Worm (Caenorhabditis elegans) whole organism, L4 larva: ENCODE data around the gene ZK1240.9.
A peak's percentile ranks its signal among the peaks of the same experiment; 100 is the strongest.

Experiments used
- D1046.2 ChIP-seq: fragments of 200-800 bp; sonication (Bioruptor generic); IDR thresholded peaks from 2 replicates; pipeline ENCODE4 v1.3.6; 2022; ENCODE audit warnings: missing genetic modification characterization, missing compliant biosample characterization
- F49E8.2 ChIP-seq: sonication (generic microtip); optimal IDR thresholded peaks from 2 replicates; lab custom pipeline; 2016; ENCODE audit warnings: missing compliant biosample characterization, mild to moderate bottlenecking, missing genetic modification characterization, borderline replicate concordance
- T26A8.4 ChIP-seq: fragments of 200-800 bp; sonication (Bioruptor generic); IDR thresholded peaks from 2 replicates; pipeline ENCODE4 v1.3.6; 2022; ENCODE audit warnings: missing genetic modification characterization, missing compliant biosample characterization
- Y5F2A.4 ChIP-seq: fragments of 200-800 bp; sonication (Bioruptor generic); optimal IDR thresholded peaks from 2 replicates; lab custom pipeline; 2018; ENCODE audit warnings: mild to moderate bottlenecking, missing genetic modification characterization, missing compliant biosample characterization
- Y75B8A.6 ChIP-seq: fragments of 200-800 bp; sonication (Bioruptor generic); IDR thresholded peaks from 2 replicates; pipeline ENCODE4 v1.3.6; 2022; ENCODE audit warnings: missing genetic modification reagents, missing genetic modification characterization, missing compliant biosample characterization
- aha-1 ChIP-seq: fragments of 150-350 bp; peaks from one replicate; lab custom pipeline; 2014; ENCODE audit warnings: missing biosample characterization, missing genetic modification characterization
- ceh-32 ChIP-seq: sonication (generic microtip); optimal IDR thresholded peaks from 2 replicates; lab custom pipeline; 2016; ENCODE audit warnings: mild to moderate bottlenecking, missing genetic modification characterization, missing compliant biosample characterization; ENCODE audit not compliant: poor library complexity
- ceh-44 ChIP-seq: fragments of 200-800 bp; sonication (Bioruptor generic); IDR thresholded peaks from 2 replicates; pipeline ENCODE4 v1.3.6; 2022; ENCODE audit warnings: missing genetic modification reagents, missing genetic modification characterization, missing compliant biosample characterization
- ceh-62 ChIP-seq: sonication (generic microtip); optimal IDR thresholded peaks from 2 replicates; lab custom pipeline; 2017; ENCODE audit warnings: missing biosample characterization, missing genetic modification characterization
- ces-1 ChIP-seq: fragments of 150-350 bp; sonication (generic microtip); optimal IDR thresholded peaks from 4 replicates; lab custom pipeline; 2014; ENCODE audit warnings: missing biosample characterization, missing genetic modification reagents, missing genetic modification characterization
- ctbp-1 ChIP-seq: fragments of 200-800 bp; sonication (Bioruptor generic); IDR thresholded peaks from 2 replicates; pipeline ENCODE4 v1.3.6; 2022; ENCODE audit warnings: missing genetic modification reagents, missing genetic modification characterization, missing compliant biosample characterization
- daf-12 ChIP-seq: fragments of 150-350 bp; optimal IDR thresholded peaks from 2 replicates; lab custom pipeline; 2014; ENCODE audit warnings: missing biosample characterization, missing genetic modification reagents, missing genetic modification characterization
- daf-16 ChIP-seq, 3 experiments: sonication (generic microtip); optimal IDR thresholded peaks; 2 replicates each; lab custom pipeline; 2016 to 2017; ENCODE audit warnings: missing genetic modification characterization in 3 of 3, missing genetic modification reagents in 3 of 3, mild to moderate bottlenecking in 2 of 3, missing compliant biosample characterization in 2 of 3, missing biosample characterization in 1 of 3, moderate library complexity in 1 of 3
- dve-1 ChIP-seq: sonication (generic microtip); optimal IDR thresholded peaks from 2 replicates; lab custom pipeline; 2017; ENCODE audit warnings: antibody characterized with exemption, mild to moderate bottlenecking, missing genetic modification characterization, missing compliant biosample characterization; ENCODE audit not compliant: insufficient read depth
- egl-43 ChIP-seq: fragments of 200-800 bp; sonication (Bioruptor generic); IDR thresholded peaks from 2 replicates; pipeline ENCODE4 v1.3.6; 2022; ENCODE audit warnings: missing genetic modification reagents, missing genetic modification characterization, missing compliant biosample characterization
- fos-1 ChIP-seq: fragments of 150-350 bp; optimal IDR thresholded peaks from 2 replicates; lab custom pipeline; 2014; ENCODE audit warnings: missing biosample characterization, missing genetic modification characterization
- gei-8 ChIP-seq: fragments of 200-800 bp; sonication (Bioruptor generic); optimal IDR thresholded peaks from 2 replicates; lab custom pipeline; 2018; ENCODE audit warnings: mild to moderate bottlenecking, missing genetic modification characterization, missing compliant biosample characterization
- hif-1 ChIP-seq, 2 experiments: sonication (generic microtip); optimal IDR thresholded peaks; 2 replicates each; lab custom pipeline; 2016 to 2017; ENCODE audit warnings: missing compliant biosample characterization in 2 of 2, missing genetic modification characterization in 2 of 2, missing genetic modification reagents in 2 of 2, missing genotype in 2 of 2, mild to moderate bottlenecking in 1 of 2
- hlh-30 ChIP-seq: sonication (generic microtip); optimal IDR thresholded peaks from 2 replicates; lab custom pipeline; 2017; ENCODE audit warnings: antibody characterized with exemption, mild to moderate bottlenecking, missing genetic modification characterization, missing compliant biosample characterization; ENCODE audit not compliant: insufficient read depth
- lin-1 ChIP-seq: fragments of 200-800 bp; sonication (Bioruptor generic); IDR thresholded peaks from 2 replicates; pipeline ENCODE4 v1.3.6; 2022; ENCODE audit warnings: missing genetic modification reagents, missing genetic modification characterization, missing compliant biosample characterization
- lin-39 ChIP-seq: fragments of 150-350 bp; optimal IDR thresholded peaks from 2 replicates; lab custom pipeline; 2014; ENCODE audit warnings: missing biosample characterization, missing genetic modification reagents, missing genetic modification characterization
- lir-3 ChIP-seq: sonication (generic microtip); optimal IDR thresholded peaks from 2 replicates; lab custom pipeline; 2016; ENCODE audit warnings: mild to moderate bottlenecking, missing genetic modification characterization, missing compliant biosample characterization
- madf-5 ChIP-seq, 2 experiments: fragments of 200-800 bp; sonication (Bioruptor generic); IDR thresholded peaks; 2 replicates each; pipeline ENCODE4 v1.3.6; 2022; ENCODE audit warnings: missing compliant biosample characterization in 2 of 2, missing genetic modification characterization in 2 of 2
- mxl-2 ChIP-seq: fragments of 200-800 bp; sonication (Bioruptor generic); conservative IDR thresholded peaks from 2 replicates; pipeline ENCODE4 v1.3.6; 2022; ENCODE audit warnings: missing genetic modification reagents, missing genetic modification characterization, missing compliant biosample characterization
- nhr-237 ChIP-seq: sonication (generic microtip); optimal IDR thresholded peaks from 2 replicates; lab custom pipeline; 2017; ENCODE audit warnings: missing biosample characterization, missing genetic modification characterization
- nhr-28 ChIP-seq: fragments of 150-350 bp; optimal IDR thresholded peaks from 2 replicates; lab custom pipeline; 2014; ENCODE audit warnings: missing biosample characterization, missing genetic modification characterization
- nhr-41 ChIP-seq: fragments of 200-800 bp; sonication (Bioruptor generic); IDR thresholded peaks from 2 replicates; pipeline ENCODE4 v1.3.6; 2022; ENCODE audit warnings: missing genetic modification reagents, missing genetic modification characterization, missing compliant biosample characterization
- nhr-42 ChIP-seq: fragments of 200-800 bp; sonication (Bioruptor generic); IDR thresholded peaks from 2 replicates; pipeline ENCODE4 v1.3.6; 2022; ENCODE audit warnings: missing genetic modification characterization, missing compliant biosample characterization
- nhr-48 ChIP-seq: sonication (generic microtip); optimal IDR thresholded peaks from 2 replicates; lab custom pipeline; 2016; ENCODE audit warnings: mild to moderate bottlenecking, missing genetic modification characterization, missing compliant biosample characterization
- nhr-76 ChIP-seq: fragments of 150-350 bp; optimal IDR thresholded peaks from 2 replicates; lab custom pipeline; 2014; ENCODE audit warnings: missing biosample characterization, missing genetic modification characterization
- nhr-77 ChIP-seq: fragments of 150-350 bp; optimal IDR thresholded peaks from 2 replicates; lab custom pipeline; 2014; ENCODE audit warnings: missing biosample characterization, missing genetic modification characterization
- pha-4 ChIP-seq, 2 experiments: fragments of 150-350 bp in 1 of 2; fragments of 200-800 bp in 1 of 2; sonication (Bioruptor generic) in 1 of 2; IDR thresholded peaks in 1 of 2; optimal IDR thresholded peaks in 1 of 2; 2 replicates each; pipeline versions ENCODE4 v1.3.6 to Lab custom; 2014 to 2022; ENCODE audit warnings: missing genetic modification characterization in 2 of 2, missing genetic modification reagents in 2 of 2, missing biosample characterization in 1 of 2, missing compliant biosample characterization in 1 of 2
- php-3 ChIP-seq: fragments of 200-800 bp; sonication (Bioruptor generic); IDR thresholded peaks from 2 replicates; pipeline ENCODE4 v1.3.6; 2022; ENCODE audit warnings: missing genetic modification reagents, missing genetic modification characterization, missing compliant biosample characterization
- pqm-1 ChIP-seq: sonication (generic microtip); optimal IDR thresholded peaks from 2 replicates; lab custom pipeline; 2017; ENCODE audit warnings: missing biosample characterization, missing genetic modification characterization
- sdz-12 ChIP-seq: fragments of 200-800 bp; sonication (Bioruptor generic); optimal IDR thresholded peaks from 2 replicates; lab custom pipeline; 2018; ENCODE audit warnings: mild to moderate bottlenecking, missing genetic modification characterization, missing compliant biosample characterization
- set-16 ChIP-seq: fragments of 200-800 bp; sonication (Bioruptor generic); IDR thresholded peaks from 2 replicates; pipeline ENCODE4 v1.3.6; 2022; ENCODE audit warnings: missing genetic modification reagents, missing genetic modification characterization, missing compliant biosample characterization
- skn-1 ChIP-seq: fragments of 150-350 bp; optimal IDR thresholded peaks from 2 replicates; lab custom pipeline; 2014; ENCODE audit warnings: missing biosample characterization, missing genetic modification characterization
- snpc-4 ChIP-seq: fragments of 150-350 bp; optimal IDR thresholded peaks from 2 replicates; lab custom pipeline; 2014; ENCODE audit warnings: missing biosample characterization, missing genetic modification characterization
- spr-1 ChIP-seq: sonication (generic microtip); optimal IDR thresholded peaks from 2 replicates; lab custom pipeline; 2016; ENCODE audit warnings: mild to moderate bottlenecking, missing genetic modification characterization, missing compliant biosample characterization
- unc-39 ChIP-seq: sonication (generic microtip); optimal IDR thresholded peaks from 2 replicates; lab custom pipeline; 2017; ENCODE audit warnings: missing biosample characterization, missing genetic modification characterization
- unc-62 ChIP-seq, 3 experiments: fragments of 150-350 bp in 1 of 3; sonication (generic microtip); optimal IDR thresholded peaks in 2 of 3; peaks in 1 of 3; 1 replicate in 1 of 3; 2 replicates in 2 of 3; lab custom pipeline; 2014 to 2017; ENCODE audit warnings: missing biosample characterization in 3 of 3, missing genetic modification characterization in 3 of 3, missing genetic modification reagents in 3 of 3, missing genotype in 1 of 3
- vab-7 ChIP-seq: fragments of 200-800 bp; sonication (Bioruptor generic); IDR thresholded peaks from 2 replicates; pipeline ENCODE4 v1.3.6; 2022; ENCODE audit warnings: missing genetic modification reagents, missing genetic modification characterization, missing compliant biosample characterization
- zfp-2 ChIP-seq: sonication (generic microtip); optimal IDR thresholded peaks from 2 replicates; lab custom pipeline; 2016; ENCODE audit warnings: mild to moderate bottlenecking, missing genetic modification characterization, missing compliant biosample characterization
- zip-2 ChIP-seq: fragments of 150-350 bp; optimal IDR thresholded peaks from 2 replicates; lab custom pipeline; 2014; ENCODE audit warnings: missing biosample characterization, missing genetic modification characterization
- ztf-11 ChIP-seq: fragments of 150-350 bp; optimal IDR thresholded peaks from 2 replicates; lab custom pipeline; 2014; ENCODE audit warnings: missing biosample characterization, missing genetic modification characterization

The ZK1240.9 gene

ce11 chrII:2335572-2335971 is 17.6 kb downstream of the ZK1240.9 start, which contains the start of gene F43C11.7 (continued):
- TF ChIP-seq ceh-62 (tag; lab: Kevin White, UChicago) (no peak), php-3 (GFP tag; lab: Robert Waterston, UW) (0 out of 2 replicates have a peak, but pooled peaks have one; percentile 19), nhr-77 (tag; lab: Kevin White, UChicago) (peak; percentile 69), D1046.2 (GFP tag; lab: Robert Waterston, UW) (no peak), skn-1 (tag; lab: Kevin White, UChicago) (no peak), pqm-1 (tag; lab: Kevin White, UChicago) (peak; percentile 80), vab-7 (GFP tag; lab: Robert Waterston, UW) (no peak), mxl-2 (GFP tag; lab: Robert Waterston, UW) (no peak), madf-5 (GFP tag; IDR thresholded peaks at IDR 0.05; lab: Robert Waterston, UW) (no peak), nhr-28 (peak; percentile 82), egl-43 (GFP tag; lab: Robert Waterston, UW) (no peak), ctbp-1 (GFP tag; lab: Robert Waterston, UW) (no peak), lin-39 (tag; lab: Kevin White, UChicago) (no peak), nhr-48 (tag; lab: Kevin White, UChicago) (no peak), fos-1 (tag; lab: Kevin White, UChicago) (no peak), lir-3 (tag; lab: Kevin White, UChicago) (no peak), unc-39 (tag; lab: Kevin White, UChicago) (no peak), ztf-11 (tag; lab: Kevin White, UChicago) (no peak), lin-1 (GFP tag; lab: Robert Waterston, UW) (no peak), Y75B8A.6 (GFP tag; lab: Robert Waterston, UW) (no peak)

- TF ChIP-seq gei-8 (GFP tag; lab: Kevin White, UChicago) (no peak), unc-62 (GFP tag; optimal IDR thresholded peaks at IDR 0.05 in 1 of 2; lab: Kevin White, UChicago) (peak in 1 of 2 experiments; percentile 19), unc-62 (tag; optimal IDR thresholded peaks at IDR 0.05; lab: Kevin White, UChicago) (no peak)
Observed at ce11 chrII:2336177-2336576, 18.2 kb downstream of the ZK1240.9 start.

- TF ChIP-seq set-16, result no peak
- TF ChIP-seq nhr-76, result no peak
- no peak for TF ChIP-seq F49E8.2 (tag; lab: Kevin White, UChicago)
- TF ChIP-seq hlh-30 (tag; lab: Kevin White, UChicago), result peak; percentile 22
- TF ChIP-seq sdz-12 (GFP tag; lab: Kevin White, UChicago), result no peak
- TF ChIP-seq lir-3 (tag; lab: Kevin White, UChicago), result no peak
- no peak for TF ChIP-seq snpc-4 (tag; lab: Kevin White, UChicago)
- TF ChIP-seq spr-1 (tag; lab: Kevin White, UChicago), result no peak
- TF ChIP-seq unc-62 (GFP tag; optimal IDR thresholded peaks at IDR 0.05 in 1 of 2; lab: Kevin White, UChicago), result no peak
- TF ChIP-seq unc-62 (tag; optimal IDR thresholded peaks at IDR 0.05; lab: Kevin White, UChicago), result no peak
- TF ChIP-seq lin-1 (GFP tag; lab: Robert Waterston, UW), result no peak
- TF ChIP-seq ceh-32, result no peak
- no peak for TF ChIP-seq ctbp-1 (GFP tag; lab: Robert Waterston, UW)
- no peak for TF ChIP-seq dve-1 (tag; lab: Kevin White, UChicago)
- TF ChIP-seq daf-16 (GFP tag; optimal IDR thresholded peaks at IDR 0.05; lab: Kevin White, UChicago), result no peak
- peak; percentile 17 for TF ChIP-seq daf-16 (tag; optimal IDR thresholded peaks at IDR 0.05; lab: Kevin White, UChicago)
- TF ChIP-seq lin-39 (tag; lab: Kevin White, UChicago), result no peak
- TF ChIP-seq daf-12, result no peak
- TF ChIP-seq nhr-28, result no peak
- no peak for TF ChIP-seq zip-2 (tag; lab: Kevin White, UChicago)
- TF ChIP-seq nhr-41 (GFP tag; lab: Robert Waterston, UW), result no peak
- no peak for TF ChIP-seq ces-1
- no peak; the same call in 1 of the 2 replicates for TF ChIP-seq T26A8.4
- TF ChIP-seq aha-1 (tag; lab: Kevin White, UChicago), result peak; percentile 76
- TF ChIP-seq Y5F2A.4 (GFP tag; lab: Kevin White, UChicago), result no peak
- no peak for TF ChIP-seq hif-1 (tag; optimal IDR thresholded peaks at IDR 0.05; lab: Kevin White, UChicago)
- TF ChIP-seq ceh-44 (GFP tag; lab: Robert Waterston, UW), result no peak
- TF ChIP-seq nhr-77 (tag; lab: Kevin White, UChicago), result no peak
- TF ChIP-seq nhr-42 (GFP tag; lab: Robert Waterston, UW), result no peak
- no peak for TF ChIP-seq zfp-2 (tag; lab: Kevin White, UChicago)
- no peak for TF ChIP-seq vab-7 (GFP tag; lab: Robert Waterston, UW)
- TF ChIP-seq nhr-237, result no peak
- no peak for TF ChIP-seq pha-4 (GFP tag; IDR thresholded peaks at IDR 0.05; lab: Robert Waterston, UW)
- no peak for TF ChIP-seq pha-4 (tag; optimal IDR thresholded peaks at IDR 0.05; lab: Kevin White, UChicago)
Observed at ce11 chrII:2340974-2341373, 23.0 kb downstream of the ZK1240.9 start.
